Worm (Caenorhabditis elegans) whole organism, L4 larva: ENCODE results near the gene Y54F10AL.1.
"Not testable (repeated sequence)": the region's sequence is repeated elsewhere in the genome, so short reads cannot be mapped to it uniquely, and the experiment has no call there.

ENCODE experiments used
- dpl-1 ChIP-seq: fragments of 150-350 bp; optimal IDR thresholded peaks from 2 replicates; lab custom pipeline; 2014; ENCODE audit warnings: missing biosample characterization, missing genetic modification reagents, missing genetic modification characterization
- dve-1 ChIP-seq: sonication (generic microtip); optimal IDR thresholded peaks from 2 replicates; lab custom pipeline; 2017; ENCODE audit warnings: antibody characterized with exemption, mild to moderate bottlenecking, missing genetic modification characterization, missing compliant biosample characterization; ENCODE audit not compliant: insufficient read depth
- fkh-10 ChIP-seq: fragments of 150-350 bp; optimal IDR thresholded peaks from 2 replicates; lab custom pipeline; 2014; ENCODE audit warnings: missing biosample characterization, missing genetic modification reagents, missing genetic modification characterization
- lsy-2 ChIP-seq, 2 experiments: fragments of 150-350 bp in 1 of 2; sonication (generic microtip) in 1 of 2; optimal IDR thresholded peaks; 2 replicates each; lab custom pipeline; 2014 to 2017; ENCODE audit warnings: missing biosample characterization in 2 of 2, missing genetic modification characterization in 2 of 2
- nhr-6 ChIP-seq: fragments of 150-350 bp; optimal IDR thresholded peaks from 2 replicates; lab custom pipeline; 2014; ENCODE audit warnings: missing biosample characterization, missing genetic modification characterization
- pha-4 ChIP-seq, 2 experiments: fragments of 150-350 bp in 1 of 2; fragments of 200-800 bp in 1 of 2; sonication (Bioruptor generic) in 1 of 2; IDR thresholded peaks in 1 of 2; optimal IDR thresholded peaks in 1 of 2; 2 replicates each; pipeline versions ENCODE4 v1.3.6 to Lab custom; 2014 to 2022; ENCODE audit warnings: missing genetic modification characterization in 2 of 2, missing genetic modification reagents in 2 of 2, missing biosample characterization in 1 of 2, missing compliant biosample characterization in 1 of 2
- sdz-12 ChIP-seq: fragments of 200-800 bp; sonication (Bioruptor generic); optimal IDR thresholded peaks from 2 replicates; lab custom pipeline; 2018; ENCODE audit warnings: mild to moderate bottlenecking, missing genetic modification characterization, missing compliant biosample characterization

- TF ChIP-seq fkh-10 (GFP tag; lab: Kevin White, UChicago); pha-4 (GFP tag; IDR thresholded peaks at IDR 0.05; lab: Robert Waterston, UW); pha-4 (tag; optimal IDR thresholded peaks at IDR 0.05; lab: Kevin White, UChicago); dve-1 (tag; lab: Kevin White, UChicago); sdz-12 (GFP tag; lab: Kevin White, UChicago); dpl-1 (GFP tag; lab: Kevin White, UChicago); nhr-6 (tag; lab: Kevin White, UChicago); lsy-2 (tag; optimal IDR thresholded peaks at IDR 0.05; lab: Kevin White, UChicago): not testable (repeated sequence)
Observed at ce11 chrIII:2458742-2459141, 28.8 kb upstream of the Y54F10AL.1 start, which contains the start of gene E02H9.3.
